Worm (Caenorhabditis elegans): ENCODE data around the gene Y38H6C.18.

DNA sequence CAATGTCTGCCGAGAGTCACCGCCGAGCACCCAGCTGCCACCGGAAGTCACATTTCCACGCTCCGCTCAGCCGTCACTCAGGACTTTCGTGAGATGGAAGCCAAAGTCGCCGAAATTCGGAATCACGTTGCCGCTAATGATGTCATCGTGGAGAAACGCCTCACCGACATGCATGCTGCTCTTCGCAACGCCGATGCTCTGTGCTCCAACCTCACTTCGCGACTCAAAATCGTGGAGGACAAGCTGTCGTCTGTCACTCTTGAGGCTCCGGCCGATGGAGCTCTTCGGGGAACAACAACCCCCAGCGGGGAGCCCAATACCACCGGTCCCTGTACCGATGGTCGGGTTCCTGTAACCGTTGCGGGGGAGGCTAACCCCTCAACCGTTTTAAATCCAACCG is 40.4 kb downstream of the Y38H6C.18 start:
- no peak for TF ChIP-seq nhr-237 (tag; optimal IDR thresholded peaks at IDR 0.05)
- no peak for TF ChIP-seq egl-27 (tag; optimal IDR thresholded peaks at IDR 0.05)
- no peak for TF ChIP-seq elt-3 (tag; optimal IDR thresholded peaks at IDR 0.05)
- no peak for TF ChIP-seq ama-1 (optimal IDR thresholded peaks at IDR 0.05)
